Worm (Caenorhabditis elegans) whole organism, young adult: Measurements from ENCODE around the gene ncl-1.

Experiments used
- F49E8.2 ChIP-seq: sonication (generic microtip); optimal IDR thresholded peaks from 3 replicates; lab custom pipeline; 2017; ENCODE audit warnings: missing genetic modification characterization, mild to moderate bottlenecking, missing compliant biosample characterization, antibody characterized with exemption, moderate library complexity; ENCODE audit not compliant: insufficient read depth
- rcor-1 ChIP-seq: fragments of 200-800 bp; sonication (Bioruptor generic); IDR thresholded peaks from 2 replicates; pipeline ENCODE4 v1.3.6; 2022; ENCODE audit warnings: missing genetic modification reagents, missing genetic modification characterization, missing compliant biosample characterization
- ztf-18 ChIP-seq: sonication (generic microtip); optimal IDR thresholded peaks from 2 replicates; lab custom pipeline; 2016; ENCODE audit warnings: missing genotype, mild to moderate bottlenecking, missing genetic modification characterization, missing compliant biosample characterization

- TF ChIP-seq F49E8.2 (tag; lab: Kevin White, UChicago) (no peak), ztf-18 (peak; percentile 85), rcor-1 (0 out of 2 replicates have a peak, but pooled peaks have one; percentile 26)
Observed at ce11 chrIII:7710066-7710465, 9.5 kb upstream of the ncl-1 start.
